Worm (Caenorhabditis elegans): ENCODE data around the gene sor-1.

ce11 chrIII:8395685-8396084 lies 22.3 kb upstream of the sor-1 start, which contains the start of gene ZK353.3:
- no peak for TF ChIP-seq ztf-11 (tag; optimal IDR thresholded peaks at IDR 0.05)
- no peak for TF ChIP-seq nhr-76 (tag; optimal IDR thresholded peaks at IDR 0.05)
- TF ChIP-seq lin-13 (tag; optimal IDR thresholded peaks at IDR 0.05) = no peak
- TF ChIP-seq nhr-12 (tag; optimal IDR thresholded peaks at IDR 0.05) = no peak
